Worm (Caenorhabditis elegans): Measurements from ENCODE around the gene C01G12.5.

The C01G12.5 gene

ce11 chrII:14570541-14571160, 16.7 kb downstream of the C01G12.5 start:
- no peak for TF ChIP-seq him-1 (tag; optimal IDR thresholded peaks at IDR 0.05)

ce11 chrII:14569322-14569721, 18.0 kb downstream of the C01G12.5 start:
- peak; percentile 58 for TF ChIP-seq egrh-3 (GFP tag; IDR thresholded peaks at IDR 0.05)
- TF ChIP-seq K12H6.12 (tag; optimal IDR thresholded peaks at IDR 0.05) = peak; percentile 1
- no peak for TF ChIP-seq ceh-79 (tag; optimal IDR thresholded peaks at IDR 0.05)
- no peak for TF ChIP-seq nhr-120 (GFP tag; IDR thresholded peaks at IDR 0.05)
- peak; percentile 98 for TF ChIP-seq hmg-1.2 (GFP tag; IDR thresholded peaks at IDR 0.05)
- TF ChIP-seq zfh-2 (GFP tag; conservative IDR thresholded peaks at IDR 0.05) = peak; percentile 91

ce11 chrII:14567811-14568210, 19.5 kb downstream of the C01G12.5 start:
- TF ChIP-seq C06A6.2 (GFP tag; conservative IDR thresholded peaks at IDR 0.05) (no peak), hmg-1.2 (GFP tag; IDR thresholded peaks at IDR 0.05) (peak; percentile 55)

DNA sequence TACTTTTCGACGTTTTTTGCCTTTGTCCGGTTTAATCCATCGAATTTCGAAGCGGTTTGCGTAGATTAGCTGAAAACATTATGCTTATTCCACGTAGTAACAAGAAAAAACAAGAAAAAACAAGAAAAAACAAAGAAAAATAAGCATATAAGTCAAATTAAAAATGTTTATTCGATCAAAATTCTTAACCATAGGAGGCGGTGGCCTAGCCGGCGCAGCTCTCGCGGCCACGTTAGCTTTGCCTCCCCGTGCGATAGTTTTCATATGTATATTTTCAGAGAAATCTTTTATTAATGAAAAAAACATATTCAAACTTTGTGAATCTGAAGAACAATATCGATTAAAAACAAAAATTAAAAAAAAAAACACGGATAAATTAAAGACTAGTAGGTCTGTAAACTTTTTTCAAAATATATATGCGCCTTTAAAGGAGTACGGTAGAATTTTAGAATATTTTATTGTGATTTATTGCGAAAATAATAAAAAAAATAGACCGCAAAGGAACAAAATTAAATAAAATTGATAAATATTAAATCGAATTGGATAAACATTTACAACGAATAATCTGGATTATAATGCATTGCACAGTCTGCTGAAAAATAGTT, 23.4 kb downstream of the C01G12.5 start:
- TF ChIP-seq ceh-91 (GFP tag; IDR thresholded peaks at IDR 0.05) (peak; percentile 40; the same call in 1 of the 2 replicates), ztf-28 (GFP tag; IDR thresholded peaks at IDR 0.05) (0 out of 2 replicates have a peak, but pooled peaks have one; percentile 36), egrh-3 (GFP tag; IDR thresholded peaks at IDR 0.05) (peak; percentile 53; the same call in 1 of the 2 replicates), mcd-1 (GFP tag; IDR thresholded peaks at IDR 0.05) (0 out of 2 replicates have a peak, but pooled peaks have one; percentile 35), madf-8 (GFP tag; conservative IDR thresholded peaks at IDR 0.05) (peak; percentile 80), dox-1 (GFP tag; IDR thresholded peaks at IDR 0.05) (peak; percentile 70), D2030.7 (GFP tag; IDR thresholded peaks at IDR 0.05) (peak; percentile 43; the same call in 1 of the 2 replicates), hmg-1.2 (GFP tag; IDR thresholded peaks at IDR 0.05) (peak; percentile 97), F33H1.4 (GFP tag; IDR thresholded peaks at IDR 0.05) (peak; percentile 38; the same call in 1 of the 2 replicates), xnd-1 (tag; optimal IDR thresholded peaks at IDR 0.05) (peak; percentile 79), madf-6 (GFP tag; IDR thresholded peaks at IDR 0.05) (peak; percentile 70), lsl-1 (GFP tag; optimal IDR thresholded peaks at IDR 0.05) (peak; percentile 78)

DNA sequence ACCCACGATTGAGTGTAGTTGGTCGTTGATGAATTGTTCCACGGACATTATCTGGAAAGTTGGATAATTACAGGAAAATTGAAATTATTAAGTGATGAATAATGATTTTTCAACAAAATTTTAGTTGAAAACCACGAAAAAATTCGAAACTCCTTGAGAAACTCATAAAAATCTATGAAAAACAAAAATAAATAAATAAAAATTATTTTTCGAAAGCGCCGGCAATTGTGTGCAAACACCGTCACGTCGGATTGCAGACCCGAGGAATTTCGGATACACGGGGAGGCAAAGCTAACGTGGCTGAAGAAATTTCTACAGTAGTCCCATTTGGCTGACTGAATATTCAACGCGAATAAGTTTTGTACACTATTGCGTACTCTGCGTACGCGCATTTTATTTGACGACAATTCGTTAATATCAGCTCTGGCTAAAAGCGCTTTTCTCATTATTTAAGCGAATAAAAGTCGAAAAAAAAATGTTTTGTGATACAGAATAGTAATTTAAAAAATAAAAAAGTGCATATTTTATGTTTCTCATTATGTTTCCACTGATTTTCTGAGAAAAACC, 25.7 kb downstream of the C01G12.5 start, which contains the start of gene mog-4:
mog-4 (minus strand) TSS at position 51 of the 567 bp plus-strand sequence.
- peak; percentile 48 for TF ChIP-seq T07F8.4 (tag; optimal IDR thresholded peaks at IDR 0.05)
- peak; percentile 100 for TF ChIP-seq let-526 (GFP tag; IDR thresholded peaks at IDR 0.05)
- TF ChIP-seq let-607 (tag; optimal IDR thresholded peaks at IDR 0.05) = peak; percentile 97 to 98
- peak; percentile 95 for TF ChIP-seq ceh-40 (GFP tag; IDR thresholded peaks at IDR 0.05)
- TF ChIP-seq hsf-1 (GFP tag; IDR thresholded peaks at IDR 0.05) = peak; percentile 93
- TF ChIP-seq Y95B8A.8 (GFP tag; IDR thresholded peaks at IDR 0.05) = peak; percentile 99
- peak; percentile 96 for TF ChIP-seq ceh-100 (GFP tag; IDR thresholded peaks at IDR 0.05)
- peak; percentile 98 for TF ChIP-seq nhr-120 (GFP tag; IDR thresholded peaks at IDR 0.05)
- TF ChIP-seq gei-17 (GFP tag; optimal IDR thresholded peaks at IDR 0.05) = peak; percentile 66
- peak; percentile 97 for TF ChIP-seq K12H6.12 (tag; optimal IDR thresholded peaks at IDR 0.05)
- TF ChIP-seq madf-8 (GFP tag; conservative IDR thresholded peaks at IDR 0.05) = peak; percentile 99
- TF ChIP-seq xnd-1 (tag; optimal IDR thresholded peaks at IDR 0.05) = peak; percentile 86
- peak in 2 of 3 experiments; percentile 26 to 84 for TF ChIP-seq lin-35 (GFP tag; optimal IDR thresholded peaks at IDR 0.05)
- peak; percentile 98 for TF ChIP-seq bed-1 (GFP tag; IDR thresholded peaks at IDR 0.05)
- peak; percentile 84 for TF ChIP-seq atf-7 (tag; optimal IDR thresholded peaks at IDR 0.05)
- peak; percentile 99 for TF ChIP-seq lir-1 (GFP tag; conservative IDR thresholded peaks at IDR 0.05)
- peak; percentile 95 for TF ChIP-seq aptf-3 (GFP tag; IDR thresholded peaks at IDR 0.05)
- peak; percentile 99 for TF ChIP-seq mcd-1 (GFP tag; IDR thresholded peaks at IDR 0.05)
- peak; percentile 81 for TF ChIP-seq zim-3 (tag; optimal IDR thresholded peaks at IDR 0.05)
- TF ChIP-seq F49E8.2 (tag; optimal IDR thresholded peaks at IDR 0.05; ENCODE audit: insufficient read depth) = peak; percentile 51
- peak; percentile 99 for TF ChIP-seq Y56A3A.18 (GFP tag; IDR thresholded peaks at IDR 0.05)
- peak; percentile 85 for TF ChIP-seq hrde-1 (tag; optimal IDR thresholded peaks at IDR 0.05; ENCODE audit: borderline replicate concordance)
- peak; percentile 99 for TF ChIP-seq nfyb-1 (GFP tag; IDR thresholded peaks at IDR 0.05)
- peak; percentile 100 for TF ChIP-seq ztf-25 (GFP tag; IDR thresholded peaks at IDR 0.05)
- peak; percentile 46 for TF ChIP-seq dpl-1 (GFP tag; optimal IDR thresholded peaks at IDR 0.05)

Measured in whole organism, young adult.